Fruit fly (Drosophila melanogaster) whole organism, embryonic: Measurements from ENCODE around the gene Syt4.

ENCODE experiments used
- Ada2b ChIP-seq: fragments of 200-800 bp; sonication (Bioruptor generic); IDR thresholded peaks from 2 replicates; pipeline ENCODE4 v1.3.6; 2022; ENCODE audit warnings: missing biosample characterization, missing genetic modification characterization
- Aef1 ChIP-seq: fragments of 200-800 bp; sonication (Bioruptor generic); IDR thresholded peaks from 3 replicates; pipeline ENCODE4 v1.3.6; 2022; ENCODE audit warnings: missing biosample characterization, missing genetic modification characterization
- BEAF-32 ChIP-seq: fragments of 200-800 bp; sonication (Bioruptor generic); optimal IDR thresholded peaks from 3 replicates; lab custom pipeline; 2017; ENCODE audit warnings: missing biosample characterization, missing genetic modification characterization, mild to moderate bottlenecking, moderate library complexity, missing genetic modification reagents
- CG10321 ChIP-seq: fragments of 200-800 bp; sonication (Bioruptor generic); IDR thresholded peaks from 2 replicates; pipeline ENCODE4 v1.3.6; 2022; ENCODE audit warnings: missing biosample characterization, missing genetic modification characterization
- CG11085 ChIP-seq: fragments of 200-800 bp; sonication (Bioruptor generic); IDR thresholded peaks from 2 replicates; pipeline ENCODE4 v1.3.6; 2022; ENCODE audit warnings: missing biosample characterization, missing genetic modification characterization
- CG11456 ChIP-seq: fragments of 200-800 bp; sonication (Bioruptor generic); IDR thresholded peaks from 3 replicates; pipeline ENCODE4 v1.3.6; 2022; ENCODE audit warnings: missing biosample characterization, missing genetic modification characterization
- CG12299 ChIP-seq: fragments of 200-800 bp; sonication (Bioruptor generic); optimal IDR thresholded peaks from 2 replicates; lab custom pipeline; 2018; ENCODE audit warnings: missing biosample characterization, mild to moderate bottlenecking, missing genetic modification characterization
- CG13775 ChIP-seq: fragments of 200-800 bp; sonication (Bioruptor generic); optimal IDR thresholded peaks from 3 replicates; lab custom pipeline; 2017; ENCODE audit warnings: missing biosample characterization, mild to moderate bottlenecking, missing genetic modification characterization
- CG14965 ChIP-seq: fragments of 200-800 bp; sonication (Bioruptor generic); optimal IDR thresholded peaks from 2 replicates; lab custom pipeline; 2016; ENCODE audit warnings: missing biosample characterization, missing genetic modification characterization, borderline replicate concordance
- CG1647 ChIP-seq: fragments of 200-800 bp; sonication (Bioruptor generic); optimal IDR thresholded peaks from 3 replicates; lab custom pipeline; 2016; ENCODE audit warnings: missing biosample characterization, missing genetic modification characterization
- CG17912 ChIP-seq: fragments of 200-800 bp; sonication (Bioruptor generic); optimal IDR thresholded peaks from 2 replicates; lab custom pipeline; 2018; ENCODE audit warnings: missing biosample characterization, mild to moderate bottlenecking, missing genetic modification characterization
- CG32532 ChIP-seq: fragments of 200-800 bp; sonication (Bioruptor generic); IDR thresholded peaks from 2 replicates; pipeline ENCODE4 v1.3.6; 2022; ENCODE audit warnings: missing biosample characterization, missing genetic modification characterization
- CG33213 ChIP-seq: fragments of 200-800 bp; sonication (Bioruptor generic); optimal IDR thresholded peaks from 3 replicates; lab custom pipeline; 2016; ENCODE audit warnings: missing biosample characterization, missing genetic modification characterization
- CG34224 ChIP-seq: fragments of 200-800 bp; sonication (Bioruptor generic); IDR thresholded peaks from 3 replicates; pipeline ENCODE4 v1.3.6; 2022; ENCODE audit warnings: missing biosample characterization, missing genetic modification characterization; ENCODE audit not compliant: partially characterized antibody
- CG6175 ChIP-seq: fragments of 200-800 bp; sonication (Bioruptor generic); IDR thresholded peaks from 3 replicates; pipeline ENCODE4 v1.3.6; 2022; ENCODE audit warnings: missing biosample characterization, missing genetic modification characterization
- CG6689 ChIP-seq: fragments of 200-800 bp; sonication (Bioruptor generic); IDR thresholded peaks from 2 replicates; pipeline ENCODE4 v1.3.6; 2022; ENCODE audit warnings: missing biosample characterization, missing genetic modification characterization
- CG6765 ChIP-seq: fragments of 200-800 bp; sonication (Bioruptor generic); optimal IDR thresholded peaks from 3 replicates; lab custom pipeline; 2017; ENCODE audit warnings: missing biosample characterization, mild to moderate bottlenecking, missing genetic modification characterization
- CG8290 ChIP-seq, 3 experiments: fragments of 200-800 bp; sonication (Bioruptor generic); optimal IDR thresholded peaks; 2 replicates each; lab custom pipeline; 2016 to 2019; ENCODE audit warnings: missing biosample characterization in 3 of 3, missing genetic modification characterization in 3 of 3, mild to moderate bottlenecking in 2 of 3, moderate library complexity in 1 of 3
- CG8359 ChIP-seq: fragments of 200-800 bp; sonication (Bioruptor generic); optimal IDR thresholded peaks from 2 replicates; lab custom pipeline; 2017; ENCODE audit warnings: missing biosample characterization, mild to moderate bottlenecking, missing genetic modification characterization, borderline replicate concordance
- CG9609 ChIP-seq: fragments of 200-800 bp; sonication (Bioruptor generic); optimal IDR thresholded peaks from 3 replicates; lab custom pipeline; 2016; ENCODE audit warnings: missing biosample characterization, missing genetic modification characterization
- CTCF ChIP-seq: fragments of 200-800 bp; sonication (Bioruptor generic); optimal IDR thresholded peaks from 2 replicates; lab custom pipeline; 2017; ENCODE audit warnings: missing biosample characterization, mild to moderate bottlenecking, missing genetic modification characterization, moderate library complexity
- CrebB ChIP-seq: fragments of 200-800 bp; sonication (Bioruptor generic); optimal IDR thresholded peaks from 3 replicates; lab custom pipeline; 2018; ENCODE audit warnings: missing biosample characterization, mild to moderate bottlenecking, missing genetic modification characterization
- D19A ChIP-seq: fragments of 200-800 bp; optimal IDR thresholded peaks from 3 replicates; lab custom pipeline; 2019; ENCODE audit warnings: missing biosample characterization, mild to moderate bottlenecking, missing genetic modification characterization, moderate library complexity
- Dp ChIP-seq: fragments of 200-800 bp; sonication (Bioruptor generic); optimal IDR thresholded peaks from 2 replicates; lab custom pipeline; 2018; ENCODE audit warnings: missing biosample characterization, mild to moderate bottlenecking, missing genetic modification characterization, moderate library complexity
- Ets65A ChIP-seq: fragments of 200-800 bp; sonication (Bioruptor generic); peaks from one replicate; lab custom pipeline; 2016; ENCODE audit warnings: missing biosample characterization, missing genetic modification characterization
- HHEX ChIP-seq: fragments of 200-800 bp; sonication (Bioruptor generic); optimal IDR thresholded peaks from 3 replicates; lab custom pipeline; 2017; ENCODE audit warnings: missing biosample characterization, mild to moderate bottlenecking, missing genetic modification characterization, missing genetic modification reagents
- Hr39 ChIP-seq: fragments of >200 bp; optimal IDR thresholded peaks from 2 replicates; lab custom pipeline; 2017
- Meics ChIP-seq: fragments of 200-800 bp; sonication (Bioruptor generic); optimal IDR thresholded peaks from 2 replicates; lab custom pipeline; 2017; ENCODE audit warnings: missing biosample characterization, mild to moderate bottlenecking, missing genetic modification characterization
- Mes4 ChIP-seq: fragments of 200-800 bp; sonication (Bioruptor generic); optimal IDR thresholded peaks from 2 replicates; lab custom pipeline; 2016; ENCODE audit warnings: missing biosample characterization, missing genetic modification characterization
- Nf-YC ChIP-seq: fragments of 200-800 bp; optimal IDR thresholded peaks from 3 replicates; lab custom pipeline; 2019; ENCODE audit warnings: missing biosample characterization, mild to moderate bottlenecking, missing genetic modification characterization, moderate library complexity
- Trl ChIP-seq, 3 experiments: fragments of >200 bp in 2 of 3; fragments of 200-800 bp in 1 of 3; sonication (Bioruptor generic) in 1 of 3; optimal IDR thresholded peaks; 2 replicates in 1 of 3; 3 replicates in 2 of 3; lab custom pipeline; 2016 to 2017; ENCODE audit warnings: missing biosample characterization in 1 of 3, missing genetic modification characterization in 1 of 3
- ab ChIP-seq: fragments of 200-800 bp; sonication (Bioruptor generic); optimal IDR thresholded peaks from 2 replicates; lab custom pipeline; 2016; ENCODE audit warnings: missing biosample characterization, missing genetic modification characterization
- ara ChIP-seq: fragments of 200-800 bp; sonication (Bioruptor generic); IDR thresholded peaks from 2 replicates; pipeline ENCODE4 v1.3.6; 2022; ENCODE audit warnings: missing biosample characterization, missing genetic modification characterization
- bowl ChIP-seq: fragments of 200-800 bp; sonication (Bioruptor generic); IDR thresholded peaks from 2 replicates; pipeline ENCODE4 v1.3.6; 2022; ENCODE audit warnings: missing biosample characterization, missing genetic modification characterization
- crp ChIP-seq, 2 experiments: fragments of 200-800 bp; sonication (Bioruptor generic); optimal IDR thresholded peaks; 2 replicates in 1 of 2; 3 replicates in 1 of 2; lab custom pipeline; 2017; ENCODE audit warnings: missing biosample characterization in 2 of 2, missing genetic modification characterization in 2 of 2, mild to moderate bottlenecking in 1 of 2, moderate library complexity in 1 of 2
- dan ChIP-seq: fragments of 200-800 bp; sonication (Bioruptor generic); IDR thresholded peaks from 2 replicates; pipeline ENCODE4 v1.3.6; 2022; ENCODE audit warnings: missing biosample characterization, missing genetic modification characterization
- lov ChIP-seq, 2 experiments: fragments of 200-800 bp in 1 of 2; fragments of >200 bp in 1 of 2; sonication (Bioruptor generic) in 1 of 2; IDR thresholded peaks in 1 of 2; optimal IDR thresholded peaks in 1 of 2; 2 replicates in 1 of 2; 3 replicates in 1 of 2; pipeline versions ENCODE4 v1.3.6 to Lab custom; 2017 to 2022; ENCODE audit warnings: missing biosample characterization in 1 of 2, missing genetic modification characterization in 1 of 2
- pum ChIP-seq: fragments of 200-800 bp; sonication (Bioruptor generic); optimal IDR thresholded peaks from 2 replicates; lab custom pipeline; 2016; ENCODE audit warnings: missing biosample characterization, missing genetic modification characterization
- pzg ChIP-seq: fragments of 200-800 bp; sonication (Bioruptor generic); optimal IDR thresholded peaks from 3 replicates; lab custom pipeline; 2018; ENCODE audit warnings: missing biosample characterization, mild to moderate bottlenecking, missing genetic modification characterization, moderate library complexity
- sc ChIP-seq, 3 experiments: fragments of >200 bp in 2 of 3; fragments of 200-800 bp in 1 of 3; sonication (Bioruptor generic) in 1 of 3; optimal IDR thresholded peaks; 2 replicates in 2 of 3; 3 replicates in 1 of 3; lab custom pipeline; 2017; ENCODE audit warnings: mild to moderate bottlenecking in 1 of 3, missing biosample characterization in 1 of 3, missing genetic modification characterization in 1 of 3, missing genetic modification reagents in 1 of 3
- sd ChIP-seq: fragments of 200-800 bp; sonication (Bioruptor generic); optimal IDR thresholded peaks from 3 replicates; lab custom pipeline; 2018; ENCODE audit warnings: missing biosample characterization, mild to moderate bottlenecking, missing genetic modification characterization, moderate library complexity
- seq ChIP-seq: fragments of 200-800 bp; sonication (Bioruptor generic); IDR thresholded peaks from 2 replicates; pipeline ENCODE4 v1.3.6; 2022; ENCODE audit warnings: missing biosample characterization, missing genetic modification characterization
- sqz ChIP-seq: fragments of 200-800 bp; sonication (Bioruptor generic); optimal IDR thresholded peaks from 3 replicates; lab custom pipeline; 2018; ENCODE audit warnings: missing biosample characterization, mild to moderate bottlenecking, missing genetic modification characterization
- ttk ChIP-seq: fragments of 200-800 bp; sonication (Bioruptor generic); IDR thresholded peaks from 2 replicates; pipeline ENCODE4 v2.1.2; 2022; ENCODE audit warnings: missing biosample characterization, missing genetic modification characterization
- z ChIP-seq: fragments of 200-800 bp; sonication (Bioruptor generic); IDR thresholded peaks from 3 replicates; pipeline ENCODE4 v1.3.6; 2022; ENCODE audit warnings: missing biosample characterization, missing genetic modification characterization
- zen2 ChIP-seq: fragments of 200-800 bp; sonication (Bioruptor generic); IDR thresholded peaks from 3 replicates; pipeline ENCODE4 v1.3.6; 2022; ENCODE audit warnings: missing biosample characterization, missing genetic modification characterization; ENCODE audit not compliant: partially characterized antibody

Syt4 gene

dm6 chr3R:7304455-7305088 is 38.7 kb downstream of the Syt4 start, which contains the start of gene CG42544:
CG42544 (plus strand) TSS chr3R:7304592.
- TF ChIP-seq lov (optimal IDR thresholded peaks at IDR 0.05; lab: Kevin White, UChicago) (no peak), lov (GFP tag; IDR thresholded peaks at IDR 0.05; lab: Robert Waterston, UW) (0 out of 3 replicates have a peak, but pooled peaks have one; percentile 46), Ets65A (GFP tag; lab: Kevin White, UChicago) (peak; percentile 57), CG11085 (GFP tag; lab: Robert Waterston, UW) (0 out of 2 replicates have a peak, but pooled peaks have one; percentile 7), dan (0 out of 2 replicates have a peak, but pooled peaks have one; percentile 28), BEAF-32 (GFP tag; lab: Kevin White, UChicago) (no peak), Mes4 (no peak), CG14965 (GFP tag; lab: Kevin White, UChicago) (peak; percentile 87), CTCF (GFP tag; lab: Kevin White, UChicago) (peak; percentile 80), CG13775 (GFP tag; lab: Kevin White, UChicago) (peak; percentile 91), Hr39 (peak; percentile 98), CG11456 (0 out of 3 replicates have a peak, but pooled peaks have one; percentile 44)

dm6 chr3R:7306539-7307192 is 40.8 kb downstream of the Syt4 start:
- no peak for TF ChIP-seq CG1647 (GFP tag; lab: Kevin White, UChicago)
- TF ChIP-seq CG8359 (GFP tag; lab: Kevin White, UChicago), result no peak
- TF ChIP-seq ab (GFP tag; lab: Kevin White, UChicago), result no peak
- TF ChIP-seq Aef1, result no peak
- no peak for TF ChIP-seq CG6765 (GFP tag; lab: Kevin White, UChicago)
- TF ChIP-seq z (GFP tag; lab: Robert Waterston, UW), result peak; percentile 92
- TF ChIP-seq Trl (optimal IDR thresholded peaks at IDR 0.05; lab: Kevin White, UChicago), result peak; percentile 63 to 69
- no peak for TF ChIP-seq Trl (GFP tag; optimal IDR thresholded peaks at IDR 0.05; lab: Kevin White, UChicago)
- no peak for TF ChIP-seq sc (optimal IDR thresholded peaks at IDR 0.05; lab: Kevin White, UChicago)
- no peak for TF ChIP-seq sc (GFP tag; optimal IDR thresholded peaks at IDR 0.05; lab: Kevin White, UChicago)
- no peak for TF ChIP-seq CG12299 (tag; lab: Kevin White, UChicago)
- TF ChIP-seq CG32532 (GFP tag; lab: Robert Waterston, UW), result 0 out of 2 replicates have a peak, but pooled peaks have one; percentile 10
- no peak for TF ChIP-seq Hr39
- TF ChIP-seq CG9609 (GFP tag; lab: Kevin White, UChicago), result no peak
- TF ChIP-seq CG34224 (GFP tag; lab: Robert Waterston, UW), result no peak
- no peak for TF ChIP-seq sd (tag; lab: Kevin White, UChicago)
- TF ChIP-seq CrebB (tag; lab: Kevin White, UChicago), result no peak
- no peak for TF ChIP-seq ttk (GFP tag; lab: Robert Waterston, UW)
- no peak for TF ChIP-seq crp (GFP tag; optimal IDR thresholded peaks at IDR 0.05; lab: Kevin White, UChicago)
- TF ChIP-seq CG17912 (GFP tag; lab: Kevin White, UChicago), result no peak
- no peak for TF ChIP-seq D19A
- peak; percentile 48; the same call in 1 of the 3 replicates for TF ChIP-seq zen2 (GFP tag; lab: Robert Waterston, UW)
- no peak for TF ChIP-seq Meics (GFP tag; lab: Kevin White, UChicago)
- TF ChIP-seq Dp (GFP tag; lab: Kevin White, UChicago), result no peak
- TF ChIP-seq CG10321, result no peak
- peak; percentile 23 for TF ChIP-seq sqz (GFP tag; lab: Kevin White, UChicago)
- TF ChIP-seq CG6175, result no peak
- no peak for TF ChIP-seq seq (GFP tag; lab: Robert Waterston, UW)
- no peak for TF ChIP-seq HHEX (GFP tag; lab: Kevin White, UChicago)
- no peak for TF ChIP-seq ara (GFP tag; lab: Robert Waterston, UW)
- no peak for TF ChIP-seq CG8290 (GFP tag; optimal IDR thresholded peaks at IDR 0.05; lab: Kevin White, UChicago)
- no peak for TF ChIP-seq CG8290 (tag; optimal IDR thresholded peaks at IDR 0.05; lab: Kevin White, UChicago)
- TF ChIP-seq bowl, result no peak
- TF ChIP-seq CG6689, result no peak
- no peak for TF ChIP-seq CG33213 (GFP tag; lab: Kevin White, UChicago)
- no peak for TF ChIP-seq pzg
- no peak for TF ChIP-seq Ada2b (GFP tag; lab: Robert Waterston, UW)
- TF ChIP-seq pum (GFP tag; lab: Kevin White, UChicago), result no peak
- TF ChIP-seq Nf-YC, result peak; percentile 95
